Worm (Caenorhabditis elegans) whole organism, L4/young adult: Measurements from ENCODE around the gene C14C10.10.

Source experiments
- W03F9.2 ChIP-seq: fragments of 150-350 bp; optimal IDR thresholded peaks from 2 replicates; lab custom pipeline; 2014; ENCODE audit warnings: missing biosample characterization, missing genetic modification characterization
- him-1 ChIP-seq: sonication (generic microtip); optimal IDR thresholded peaks from 2 replicates; lab custom pipeline; 2016; ENCODE audit warnings: missing genotype, missing genetic modification reagents, missing genetic modification characterization, missing compliant biosample characterization

- TF ChIP-seq him-1 (tag; lab: Kevin White, UChicago) (no peak), W03F9.2 (tag; lab: Kevin White, UChicago) (no peak)
Measured at ce11 chrV:12576495-12576947, 22.4 kb downstream of the C14C10.10 start, which contains the start of gene grl-23.
